Worm (Caenorhabditis elegans) whole organism, L4/young adult: ENCODE data around the gene F55C9.14.

Experiments
- W03F9.2 ChIP-seq: fragments of 150-350 bp; optimal IDR thresholded peaks from 2 replicates; lab custom pipeline; 2014; ENCODE audit warnings: missing biosample characterization, missing genetic modification characterization
- dao-5 ChIP-seq: sonication (generic microtip); optimal IDR thresholded peaks from 2 replicates; lab custom pipeline; 2016; ENCODE audit warnings: missing genotype, missing genetic modification characterization, moderate library complexity, missing compliant biosample characterization
- him-1 ChIP-seq: sonication (generic microtip); optimal IDR thresholded peaks from 2 replicates; lab custom pipeline; 2016; ENCODE audit warnings: missing genotype, missing genetic modification reagents, missing genetic modification characterization, missing compliant biosample characterization

- TF ChIP-seq W03F9.2 (no peak), dao-5 (tag; lab: Kevin White, UChicago) (no peak), him-1 (no peak)
Observed at ce11 chrV:19262349-19262748, 37.0 kb upstream of the F55C9.14 start, which contains the start of gene F21D9.2.
